Worm (Caenorhabditis elegans) whole organism, young adult: ENCODE measurements around the gene srlf-3.
A peak's percentile ranks its signal among the peaks of the same experiment; 100 is the strongest.

Experiments used
- F37B4.10 ChIP-seq: fragments of 200-800 bp; sonication (Bioruptor generic); IDR thresholded peaks from 2 replicates; pipeline ENCODE4 v1.3.6; 2022; ENCODE audit warnings: missing genetic modification characterization, missing compliant biosample characterization
- F55B11.4 ChIP-seq: sonication (generic microtip); optimal IDR thresholded peaks from 2 replicates; lab custom pipeline; 2016; ENCODE audit warnings: missing compliant biosample characterization, missing genetic modification characterization, borderline replicate concordance; ENCODE audit not compliant: insufficient read depth
- K12H6.12 ChIP-seq: fragments of 200-800 bp; sonication (Bioruptor generic); optimal IDR thresholded peaks from 2 replicates; lab custom pipeline; 2018; ENCODE audit warnings: mild to moderate bottlenecking, missing genetic modification characterization, missing compliant biosample characterization
- Y53F4B.3 ChIP-seq: fragments of 200-800 bp; sonication (Bioruptor generic); IDR thresholded peaks from 2 replicates; pipeline ENCODE4 v1.3.6; 2022; ENCODE audit warnings: missing genetic modification reagents, missing genetic modification characterization, missing compliant biosample characterization
- Y95B8A.8 ChIP-seq: fragments of 200-800 bp; sonication (Bioruptor generic); IDR thresholded peaks from 2 replicates; pipeline ENCODE4 v1.3.6; 2022; ENCODE audit warnings: missing genetic modification reagents, missing genetic modification characterization, missing compliant biosample characterization
- ZK185.1 ChIP-seq: sonication (generic microtip); optimal IDR thresholded peaks from 2 replicates; lab custom pipeline; 2016; ENCODE audit warnings: mild to moderate bottlenecking, missing genetic modification characterization, missing compliant biosample characterization; ENCODE audit not compliant: poor library complexity, severe bottlenecking
- ama-1 ChIP-seq, 3 experiments: fragments of 150-350 bp in 1 of 3; sonication (generic microtip) in 2 of 3; optimal IDR thresholded peaks; 2 replicates each; lab custom pipeline; 2014 to 2018; ENCODE audit warnings: missing biosample characterization in 2 of 3, missing genetic modification characterization in 2 of 3, missing genetic modification reagents in 2 of 3
- atf-7 ChIP-seq: sonication (generic microtip); optimal IDR thresholded peaks from 2 replicates; lab custom pipeline; 2017; ENCODE audit warnings: mild to moderate bottlenecking, missing genetic modification characterization, missing compliant biosample characterization
- cebp-2 ChIP-seq: fragments of 200-800 bp; sonication (Bioruptor generic); IDR thresholded peaks from 2 replicates; pipeline ENCODE4 v1.3.6; 2022; ENCODE audit warnings: missing genetic modification characterization, missing compliant biosample characterization
- ceh-100 ChIP-seq: fragments of 200-800 bp; sonication (Bioruptor generic); IDR thresholded peaks from 2 replicates; pipeline ENCODE4 v1.3.6; 2022; ENCODE audit warnings: missing genetic modification reagents, missing genetic modification characterization, missing compliant biosample characterization
- ceh-27 ChIP-seq: fragments of 200-800 bp; sonication (Bioruptor generic); optimal IDR thresholded peaks from 2 replicates; lab custom pipeline; 2018; ENCODE audit warnings: mild to moderate bottlenecking, missing genetic modification characterization, moderate library complexity, missing compliant biosample characterization
- die-1 ChIP-seq: sonication (generic microtip); optimal IDR thresholded peaks from 2 replicates; lab custom pipeline; 2016; ENCODE audit warnings: missing genotype, mild to moderate bottlenecking, missing genetic modification characterization, missing compliant biosample characterization
- ekl-4 ChIP-seq: fragments of 200-800 bp; sonication (Bioruptor generic); IDR thresholded peaks from 2 replicates; pipeline ENCODE4 v1.3.6; 2022; ENCODE audit warnings: missing genetic modification reagents, missing genetic modification characterization, missing compliant biosample characterization
- ets-4 ChIP-seq: fragments of 200-800 bp; sonication (Bioruptor generic); optimal IDR thresholded peaks from 2 replicates; lab custom pipeline; 2018; ENCODE audit warnings: mild to moderate bottlenecking, missing genetic modification characterization, missing compliant biosample characterization
- fkh-3 ChIP-seq: sonication (generic microtip); optimal IDR thresholded peaks from 2 replicates; lab custom pipeline; 2016; ENCODE audit warnings: mild to moderate bottlenecking, missing genetic modification characterization, missing compliant biosample characterization
- hlh-12 ChIP-seq: sonication (generic microtip); optimal IDR thresholded peaks from 2 replicates; lab custom pipeline; 2016; ENCODE audit warnings: missing genetic modification characterization, missing compliant biosample characterization
- hmg-1.2 ChIP-seq: fragments of 200-800 bp; sonication (Bioruptor generic); IDR thresholded peaks from 2 replicates; pipeline ENCODE4 v1.3.6; 2022; ENCODE audit warnings: missing genetic modification reagents, missing genetic modification characterization, missing compliant biosample characterization
- hrde-1 ChIP-seq: sonication (generic microtip); optimal IDR thresholded peaks from 2 replicates; lab custom pipeline; 2016; ENCODE audit warnings: missing genetic modification characterization, mild to moderate bottlenecking, missing compliant biosample characterization, moderate library complexity, missing genotype, missing genetic modification reagents, borderline replicate concordance
- hsf-1 ChIP-seq: fragments of 200-800 bp; sonication (Bioruptor generic); IDR thresholded peaks from 2 replicates; pipeline ENCODE4 v1.3.6; 2022; ENCODE audit warnings: missing genetic modification reagents, missing genetic modification characterization, missing compliant biosample characterization
- let-526 ChIP-seq: fragments of 200-800 bp; sonication (Bioruptor generic); IDR thresholded peaks from 2 replicates; pipeline ENCODE4 v1.3.6; 2022; ENCODE audit warnings: missing genetic modification reagents, missing genetic modification characterization, missing compliant biosample characterization
- lin-26 ChIP-seq: fragments of 200-800 bp; sonication (Bioruptor generic); IDR thresholded peaks from 2 replicates; pipeline ENCODE4 v1.3.6; 2022; ENCODE audit warnings: missing genetic modification reagents, missing genetic modification characterization, missing compliant biosample characterization
- lin-40 ChIP-seq: sonication (generic microtip); optimal IDR thresholded peaks from 2 replicates; lab custom pipeline; 2016; ENCODE audit warnings: missing genetic modification characterization, mild to moderate bottlenecking, missing compliant biosample characterization, missing genotype, missing genetic modification reagents
- lir-1 ChIP-seq: fragments of 200-800 bp; sonication (Bioruptor generic); conservative IDR thresholded peaks from 2 replicates; pipeline ENCODE4 v1.3.6; 2022; ENCODE audit warnings: missing genetic modification reagents, missing genetic modification characterization, missing compliant biosample characterization
- lsy-27 ChIP-seq: sonication (generic microtip); optimal IDR thresholded peaks from 2 replicates; lab custom pipeline; 2017; ENCODE audit warnings: missing genetic modification characterization, mild to moderate bottlenecking, missing compliant biosample characterization, antibody characterized with exemption, missing genotype, borderline replicate concordance; ENCODE audit not compliant: insufficient read depth
- mel-28 ChIP-seq: sonication (generic microtip); optimal IDR thresholded peaks from 2 replicates; lab custom pipeline; 2016; ENCODE audit warnings: borderline replicate concordance, mild to moderate bottlenecking, missing genetic modification characterization, missing compliant biosample characterization
- mxl-1 ChIP-seq: sonication (generic microtip); optimal IDR thresholded peaks from 2 replicates; lab custom pipeline; 2016; ENCODE audit warnings: missing genetic modification characterization, missing compliant biosample characterization
- nhr-120 ChIP-seq: fragments of 200-800 bp; sonication (Bioruptor generic); IDR thresholded peaks from 2 replicates; pipeline ENCODE4 v1.3.6; 2022; ENCODE audit warnings: missing genetic modification characterization, missing compliant biosample characterization
- nhr-90 ChIP-seq: sonication (generic microtip); optimal IDR thresholded peaks from 2 replicates; lab custom pipeline; 2016; ENCODE audit warnings: missing genotype, mild to moderate bottlenecking, missing genetic modification characterization, missing compliant biosample characterization
- pbrm-1 ChIP-seq: fragments of 200-800 bp; sonication (Bioruptor generic); IDR thresholded peaks from 2 replicates; pipeline ENCODE4 v1.3.6; 2022; ENCODE audit warnings: missing genetic modification reagents, missing genetic modification characterization, missing compliant biosample characterization
- rcor-1 ChIP-seq: fragments of 200-800 bp; sonication (Bioruptor generic); IDR thresholded peaks from 2 replicates; pipeline ENCODE4 v1.3.6; 2022; ENCODE audit warnings: missing genetic modification reagents, missing genetic modification characterization, missing compliant biosample characterization
- rpc-1 ChIP-seq, 2 experiments: fragments of 150-350 bp in 1 of 2; sonication (generic microtip) in 1 of 2; optimal IDR thresholded peaks; 2 replicates each; lab custom pipeline; 2014 to 2018; ENCODE audit warnings: missing biosample characterization in 1 of 2, missing genetic modification characterization in 1 of 2, missing genetic modification reagents in 1 of 2, missing genotype in 1 of 2
- sdz-38 ChIP-seq: sonication (generic microtip); optimal IDR thresholded peaks from 2 replicates; lab custom pipeline; 2016; ENCODE audit warnings: missing genotype, missing genetic modification characterization, missing compliant biosample characterization
- snpc-1.1 ChIP-seq: sonication (generic microtip); optimal IDR thresholded peaks from 2 replicates; lab custom pipeline; 2017; ENCODE audit warnings: missing genetic modification characterization, mild to moderate bottlenecking, missing compliant biosample characterization, antibody characterized with exemption, moderate library complexity, missing genotype, missing genetic modification reagents; ENCODE audit not compliant: insufficient read depth
- snpc-1.3 ChIP-seq: sonication (generic microtip); optimal IDR thresholded peaks from 2 replicates; lab custom pipeline; 2017; ENCODE audit warnings: missing genetic modification characterization, mild to moderate bottlenecking, missing compliant biosample characterization, antibody characterized with exemption, moderate library complexity, missing genotype, missing genetic modification reagents; ENCODE audit not compliant: insufficient read depth
- snpc-4 ChIP-seq, 5 experiments: fragments of 150-350 bp in 1 of 5; sonication (generic microtip) in 4 of 5; optimal IDR thresholded peaks; 2 replicates each; lab custom pipeline; 2014 to 2018; ENCODE audit warnings: missing genetic modification characterization in 5 of 5, missing biosample characterization in 3 of 5, antibody characterized with exemption in 2 of 5, mild to moderate bottlenecking in 2 of 5, missing compliant biosample characterization in 2 of 5, missing genotype in 2 of 5, moderate library complexity in 2 of 5, missing genetic modification reagents in 1 of 5
- somi-1 ChIP-seq: fragments of 200-800 bp; sonication (Bioruptor generic); optimal IDR thresholded peaks from 2 replicates; lab custom pipeline; 2018; ENCODE audit warnings: mild to moderate bottlenecking, missing genetic modification characterization, missing compliant biosample characterization
- unc-62 ChIP-seq: fragments of 150-350 bp; optimal IDR thresholded peaks from 2 replicates; lab custom pipeline; 2014; ENCODE audit warnings: missing biosample characterization, missing genetic modification reagents, missing genetic modification characterization
- xnd-1 ChIP-seq: sonication (generic microtip); optimal IDR thresholded peaks from 2 replicates; lab custom pipeline; 2016; ENCODE audit warnings: missing genotype, missing genetic modification reagents, missing genetic modification characterization, missing compliant biosample characterization
- zim-3 ChIP-seq: sonication (generic microtip); optimal IDR thresholded peaks from 2 replicates; lab custom pipeline; 2017; ENCODE audit warnings: mild to moderate bottlenecking, missing genetic modification characterization, moderate library complexity, missing compliant biosample characterization
- ztf-3 ChIP-seq: fragments of 200-800 bp; sonication (Bioruptor generic); optimal IDR thresholded peaks from 2 replicates; lab custom pipeline; 2018; ENCODE audit warnings: mild to moderate bottlenecking, missing genetic modification characterization, missing compliant biosample characterization
- ztf-6 ChIP-seq: fragments of 200-800 bp; sonication (Bioruptor generic); IDR thresholded peaks from 2 replicates; pipeline ENCODE4 v1.3.6; 2022; ENCODE audit warnings: missing genetic modification reagents, missing genetic modification characterization, missing compliant biosample characterization

srlf-3 gene

DNA sequence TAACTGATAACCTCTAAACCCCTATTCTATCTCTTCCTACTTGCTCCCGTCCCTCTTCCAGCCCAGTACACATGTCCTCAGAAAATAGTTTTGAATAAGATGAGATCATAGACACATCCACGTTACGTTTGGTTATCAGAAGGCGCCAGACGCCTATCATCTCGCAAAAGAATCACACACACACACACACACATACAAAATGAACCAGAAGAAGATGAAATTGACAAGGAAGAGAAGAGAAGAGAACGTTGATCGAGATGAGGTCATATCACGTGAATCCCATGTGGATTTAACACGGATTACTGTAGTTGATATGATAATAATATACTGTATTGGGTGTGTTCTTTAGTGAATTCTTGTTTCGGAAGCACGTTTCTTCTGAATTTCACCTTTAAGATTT lies 38.8 kb downstream of the srlf-3 start:
- TF ChIP-seq atf-7 (tag; lab: Kevin White, UChicago) (no peak), ceh-27 (GFP tag; lab: Kevin White, UChicago) (no peak), somi-1 (GFP tag; lab: Kevin White, UChicago) (peak; percentile 67), K12H6.12 (tag; lab: Kevin White, UChicago) (peak; percentile 16), mxl-1 (tag; lab: Kevin White, UChicago) (no peak), lin-40 (tag; lab: Kevin White, UChicago) (peak; percentile 21), mel-28 (tag; lab: Kevin White, UChicago) (no peak), Y95B8A.8 (GFP tag; lab: Robert Waterston, UW) (no peak), lir-1 (no peak), hsf-1 (GFP tag; lab: Robert Waterston, UW) (no peak), F55B11.4 (no peak), snpc-1.1 (tag; lab: Kevin White, UChicago) (no peak), ekl-4 (no peak), sdz-38 (tag; lab: Kevin White, UChicago) (no peak), let-526 (GFP tag; lab: Robert Waterston, UW) (no peak), fkh-3 (tag; lab: Kevin White, UChicago) (no peak), rcor-1 (GFP tag; lab: Robert Waterston, UW) (no peak), lsy-27 (no peak), nhr-90 (no peak), ZK185.1 (tag; lab: Kevin White, UChicago) (no peak), ceh-100 (GFP tag; lab: Robert Waterston, UW) (no peak), xnd-1 (no peak), unc-62 (no peak), lin-26 (GFP tag; lab: Robert Waterston, UW) (0 out of 2 replicates have a peak, but pooled peaks have one; percentile 40), hrde-1 (tag; lab: Kevin White, UChicago) (no peak)

DNA sequence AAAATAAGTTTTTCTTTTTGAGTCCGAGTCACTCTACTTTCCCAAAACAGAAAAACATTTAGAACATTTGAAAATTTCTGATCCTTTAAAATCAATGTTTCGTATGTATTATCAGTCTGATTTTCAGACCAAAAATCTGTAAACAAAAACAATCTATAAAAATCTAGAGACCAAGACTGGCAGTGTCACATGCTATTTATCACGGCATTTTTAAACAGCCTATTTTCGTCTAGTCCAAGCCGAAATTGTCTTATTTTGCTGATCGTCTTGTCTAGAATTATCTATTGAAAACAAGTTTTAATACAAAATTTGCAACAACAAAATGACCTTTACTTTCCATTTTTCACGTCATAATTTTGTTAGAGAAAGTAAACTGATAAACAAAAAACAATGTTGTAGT lies 39.3 kb downstream of the srlf-3 start:
- TF ChIP-seq Y53F4B.3 (GFP tag; lab: Robert Waterston, UW) (no peak), rpc-1 (optimal IDR thresholded peaks at IDR 0.05; lab: Kevin White, UChicago) (no peak), rpc-1 (tag; optimal IDR thresholded peaks at IDR 0.05; lab: Kevin White, UChicago) (no peak), ets-4 (GFP tag; lab: Kevin White, UChicago) (no peak), ztf-6 (no peak), cebp-2 (GFP tag; lab: Robert Waterston, UW) (no peak), hlh-12 (no peak), snpc-4 (GFP tag; optimal IDR thresholded peaks at IDR 0.05; lab: Kevin White, UChicago) (no peak), snpc-4 (tag; optimal IDR thresholded peaks at IDR 0.05; lab: Kevin White, UChicago) (no peak), ztf-3 (GFP tag; lab: Kevin White, UChicago) (no peak), snpc-1.3 (tag; lab: Kevin White, UChicago) (no peak), pbrm-1 (no peak), ama-1 (optimal IDR thresholded peaks at IDR 0.05; lab: Kevin White, UChicago) (no peak), ama-1 (GFP tag; optimal IDR thresholded peaks at IDR 0.05; lab: Kevin White, UChicago) (no peak), hmg-1.2 (GFP tag; lab: Robert Waterston, UW) (no peak), lin-26 (GFP tag; lab: Robert Waterston, UW) (no peak), zim-3 (tag; lab: Kevin White, UChicago) (no peak), F37B4.10 (GFP tag; lab: Robert Waterston, UW) (no peak), nhr-120 (no peak), die-1 (tag; lab: Kevin White, UChicago) (no peak), nhr-90 (no peak)
